Worm (Caenorhabditis elegans): ENCODE results near the gene madf-9.

DNA sequence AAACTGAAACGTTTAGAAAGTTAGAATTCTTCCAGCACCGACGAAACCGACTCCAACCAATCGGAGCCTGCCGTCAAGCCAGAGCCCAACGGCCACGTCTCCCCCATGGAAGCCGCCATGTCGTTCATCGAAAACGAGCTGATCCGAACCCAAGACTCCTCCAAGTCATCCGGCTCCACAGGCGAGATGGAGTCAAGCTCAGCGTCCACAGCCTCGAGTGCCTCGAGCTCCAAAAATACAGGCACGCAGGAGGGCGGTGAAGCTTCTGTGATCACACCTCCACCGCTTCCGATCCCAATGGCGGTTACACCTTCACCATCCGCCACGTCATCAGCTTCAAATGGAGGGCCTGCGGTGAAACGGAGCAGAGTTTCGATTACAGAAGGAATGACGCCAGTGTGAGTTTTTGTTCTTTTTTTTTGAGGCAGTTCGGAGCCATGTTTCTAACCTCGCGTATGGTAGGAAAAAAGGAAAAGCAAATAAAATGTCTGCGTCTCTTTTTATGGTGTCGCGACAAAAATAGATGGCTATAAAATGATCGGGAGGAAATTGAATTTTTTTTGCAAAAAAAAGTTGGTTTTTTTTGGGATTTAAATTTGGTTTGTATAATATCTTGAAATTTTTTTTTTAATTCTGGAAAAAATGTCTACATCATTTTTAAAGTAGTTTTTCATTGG is 1.5 kb downstream of the madf-9 start:
- TF ChIP-seq ztf-29 (GFP tag; IDR thresholded peaks at IDR 0.05): no peak
- no peak for TF ChIP-seq flt-1 (GFP tag; IDR thresholded peaks at IDR 0.05)
- no peak for TF ChIP-seq med-1 (GFP tag; optimal IDR thresholded peaks at IDR 0.05; ENCODE audit: insufficient read depth)
- TF ChIP-seq klf-2 (GFP tag; conservative IDR thresholded peaks at IDR 0.05): no peak
- TF ChIP-seq cog-1 (tag; optimal IDR thresholded peaks at IDR 0.05): no peak
- no peak for TF ChIP-seq T22C8.4 (GFP tag; IDR thresholded peaks at IDR 0.05)
- TF ChIP-seq tab-1 (GFP tag; IDR thresholded peaks at IDR 0.05): no peak
- no peak for TF ChIP-seq ztf-23 (GFP tag; IDR thresholded peaks at IDR 0.05)
- TF ChIP-seq ref-1 (GFP tag; conservative IDR thresholded peaks at IDR 0.05): no peak

Measured in whole organism, midembryonic.